Worm (Caenorhabditis elegans) whole organism, late embryonic: Measurements from ENCODE around the gene mrck-1.

Experiments used
- F13H6.1 ChIP-seq: sonication (generic microtip); optimal IDR thresholded peaks from 2 replicates; lab custom pipeline; 2016; ENCODE audit warnings: missing genetic modification characterization, missing compliant biosample characterization
- K09A11.1 ChIP-seq: sonication (generic microtip); optimal IDR thresholded peaks from 2 replicates; lab custom pipeline; 2017; ENCODE audit warnings: antibody characterized with exemption, mild to moderate bottlenecking, missing genetic modification characterization, missing compliant biosample characterization; ENCODE audit not compliant: insufficient read depth
- ahr-1 ChIP-seq: sonication (generic microtip); optimal IDR thresholded peaks from 2 replicates; lab custom pipeline; 2016; ENCODE audit warnings: missing genetic modification characterization, missing compliant biosample characterization
- ama-1 ChIP-seq: fragments of 150-350 bp; optimal IDR thresholded peaks from 2 replicates; lab custom pipeline; 2014
- ceh-18 ChIP-seq: sonication (generic microtip); optimal IDR thresholded peaks from 2 replicates; lab custom pipeline; 2016; ENCODE audit warnings: missing genetic modification characterization, missing compliant biosample characterization
- ceh-19 ChIP-seq: fragments of 200-800 bp; sonication (Bioruptor generic); optimal IDR thresholded peaks from 2 replicates; lab custom pipeline; 2018; ENCODE audit warnings: mild to moderate bottlenecking, missing genetic modification characterization, missing compliant biosample characterization
- ceh-24 ChIP-seq: sonication (generic microtip); optimal IDR thresholded peaks from 2 replicates; lab custom pipeline; 2016; ENCODE audit warnings: mild to moderate bottlenecking, missing genetic modification characterization, missing compliant biosample characterization
- ceh-31 ChIP-seq: sonication (generic microtip); optimal IDR thresholded peaks from 2 replicates; lab custom pipeline; 2016; ENCODE audit warnings: missing genetic modification characterization, missing compliant biosample characterization
- ceh-48 ChIP-seq: sonication (generic microtip); optimal IDR thresholded peaks from 2 replicates; lab custom pipeline; 2016; ENCODE audit warnings: missing genetic modification characterization, inconsistent platforms, missing compliant biosample characterization
- ceh-6 ChIP-seq: fragments of 200-800 bp; sonication (Bioruptor generic); optimal IDR thresholded peaks from 2 replicates; lab custom pipeline; 2018; ENCODE audit warnings: mild to moderate bottlenecking, missing genetic modification characterization, missing compliant biosample characterization
- ceh-9 ChIP-seq: sonication (generic microtip); optimal IDR thresholded peaks from 2 replicates; lab custom pipeline; 2016; ENCODE audit warnings: mild to moderate bottlenecking, missing genetic modification characterization, inconsistent platforms, missing compliant biosample characterization
- dmd-4 ChIP-seq: sonication (generic microtip); optimal IDR thresholded peaks from 2 replicates; lab custom pipeline; 2016; ENCODE audit warnings: borderline replicate concordance, missing genetic modification characterization, missing compliant biosample characterization
- ets-4 ChIP-seq: sonication (generic microtip); optimal IDR thresholded peaks from 2 replicates; lab custom pipeline; 2016; ENCODE audit warnings: missing genetic modification characterization, missing compliant biosample characterization
- fkh-10 ChIP-seq: fragments of 150-350 bp; optimal IDR thresholded peaks from 2 replicates; lab custom pipeline; 2014; ENCODE audit warnings: missing biosample characterization, missing genetic modification reagents, missing genetic modification characterization
- gmeb-2 ChIP-seq: sonication (generic microtip); optimal IDR thresholded peaks from 2 replicates; lab custom pipeline; 2016; ENCODE audit warnings: missing genetic modification characterization, inconsistent platforms, missing compliant biosample characterization
- hlh-13 ChIP-seq: fragments of 200-800 bp; sonication (Bioruptor generic); optimal IDR thresholded peaks from 2 replicates; lab custom pipeline; 2018; ENCODE audit warnings: mild to moderate bottlenecking, missing genetic modification characterization, missing compliant biosample characterization
- hlh-6 ChIP-seq: sonication (generic microtip); optimal IDR thresholded peaks from 2 replicates; lab custom pipeline; 2016; ENCODE audit warnings: missing genotype, missing genetic modification characterization, missing compliant biosample characterization
- lim-6 ChIP-seq: sonication (generic microtip); optimal IDR thresholded peaks from 2 replicates; lab custom pipeline; 2016; ENCODE audit warnings: missing genetic modification characterization, missing compliant biosample characterization
- lin-11 ChIP-seq: fragments of 200-800 bp; sonication (Bioruptor generic); optimal IDR thresholded peaks from 2 replicates; lab custom pipeline; 2018; ENCODE audit warnings: mild to moderate bottlenecking, missing genetic modification characterization, missing compliant biosample characterization
- nfya-1 ChIP-seq: sonication (generic microtip); optimal IDR thresholded peaks from 2 replicates; lab custom pipeline; 2017; ENCODE audit warnings: missing genetic modification characterization, mild to moderate bottlenecking, missing compliant biosample characterization, antibody characterized with exemption, moderate library complexity
- nhr-11 ChIP-seq: fragments of 150-350 bp; optimal IDR thresholded peaks from 2 replicates; lab custom pipeline; 2014; ENCODE audit warnings: missing biosample characterization, missing genetic modification characterization
- nhr-232 ChIP-seq: sonication (generic microtip); optimal IDR thresholded peaks from 2 replicates; lab custom pipeline; 2016; ENCODE audit warnings: missing genetic modification characterization, missing compliant biosample characterization
- pha-2 ChIP-seq: sonication (generic microtip); optimal IDR thresholded peaks from 2 replicates; lab custom pipeline; 2017; ENCODE audit warnings: mild to moderate bottlenecking, missing genetic modification characterization, missing compliant biosample characterization
- pqm-1 ChIP-seq: sonication (generic microtip); optimal IDR thresholded peaks from 2 replicates; lab custom pipeline; 2016; ENCODE audit warnings: missing genetic modification characterization, missing compliant biosample characterization
- pros-1 ChIP-seq: fragments of 150-350 bp; optimal IDR thresholded peaks from 2 replicates; lab custom pipeline; 2014; ENCODE audit warnings: missing biosample characterization, missing genetic modification reagents, missing genetic modification characterization
- rnt-1 ChIP-seq: sonication (generic microtip); optimal IDR thresholded peaks from 2 replicates; lab custom pipeline; 2016; ENCODE audit warnings: missing genetic modification characterization, missing compliant biosample characterization
- sox-2 ChIP-seq: fragments of 200-800 bp; sonication (Bioruptor generic); IDR thresholded peaks from 2 replicates; pipeline ENCODE4 v1.3.6; 2022; ENCODE audit warnings: missing genetic modification reagents, missing genetic modification characterization, missing compliant biosample characterization
- unc-3 ChIP-seq, 2 experiments: fragments of 200-800 bp in 1 of 2; sonication (Bioruptor generic) in 1 of 2; sonication (generic microtip) in 1 of 2; conservative IDR thresholded peaks in 1 of 2; optimal IDR thresholded peaks in 1 of 2; 2 replicates each; pipeline versions ENCODE4 v1.3.6 to Lab custom; 2016 to 2022; ENCODE audit warnings: missing compliant biosample characterization in 2 of 2, missing genetic modification characterization in 2 of 2, missing genetic modification reagents in 1 of 2
- unc-42 ChIP-seq: sonication (generic microtip); optimal IDR thresholded peaks from 2 replicates; lab custom pipeline; 2016; ENCODE audit warnings: missing genotype, missing genetic modification characterization, missing compliant biosample characterization
- unc-86 ChIP-seq: sonication (generic microtip); optimal IDR thresholded peaks from 2 replicates; lab custom pipeline; 2016; ENCODE audit warnings: missing genetic modification characterization, missing compliant biosample characterization
- ztf-16 ChIP-seq: sonication (generic microtip); optimal IDR thresholded peaks from 2 replicates; lab custom pipeline; 2017; ENCODE audit warnings: missing genetic modification characterization, missing compliant biosample characterization

The mrck-1 gene

DNA sequence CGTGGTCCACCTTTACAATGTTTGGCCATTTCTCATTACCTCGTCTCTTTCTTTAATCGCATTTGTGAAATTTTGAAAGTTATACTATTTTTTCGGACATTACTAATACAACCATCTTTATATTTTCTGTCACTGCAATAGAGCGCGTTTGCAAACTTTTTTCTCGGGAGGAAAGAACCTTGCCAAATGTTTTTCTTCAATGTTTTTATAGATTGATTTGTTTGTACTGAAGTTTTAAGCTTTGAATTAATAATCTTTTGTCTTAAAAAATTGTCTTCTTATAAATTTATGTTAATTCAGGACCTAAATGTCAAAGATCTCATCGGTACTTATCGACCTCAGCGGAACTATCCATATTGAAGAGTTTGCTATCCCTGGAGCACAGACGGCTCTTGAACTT is 32.2 kb downstream of the mrck-1 start, which contains the start of gene K08B12.3:
K08B12.3 (plus strand) TSS at position 301 of the 400 bp plus-strand sequence.
- TF ChIP-seq F13H6.1 (no peak), unc-86 (tag; lab: Kevin White, UChicago) (no peak), ahr-1 (no peak), rnt-1 (tag; lab: Kevin White, UChicago) (no peak), hlh-13 (GFP tag; lab: Kevin White, UChicago) (no peak)

- peak; percentile 55; the same call in 1 of the 2 replicates for TF ChIP-seq sox-2 (GFP tag; lab: Robert Waterston, UW)
- no peak for TF ChIP-seq ceh-48 (tag; lab: Kevin White, UChicago)
- TF ChIP-seq ceh-31 (tag; lab: Kevin White, UChicago), result peak; percentile 32
Observed at ce11 chrV:6233952-6234351, 33.1 kb downstream of the mrck-1 start.

ce11 chrV:6232886-6233285 is 34.2 kb downstream of the mrck-1 start:
- TF ChIP-seq ceh-9 (no peak), unc-3 (GFP tag; conservative IDR thresholded peaks at IDR 0.05; lab: Robert Waterston, UW) (no peak), unc-3 (tag; optimal IDR thresholded peaks at IDR 0.05; lab: Kevin White, UChicago) (no peak), nfya-1 (tag; lab: Kevin White, UChicago) (no peak), hlh-6 (no peak), ceh-19 (GFP tag; lab: Kevin White, UChicago) (no peak), nhr-232 (tag; lab: Kevin White, UChicago) (no peak), fkh-10 (GFP tag; lab: Kevin White, UChicago) (no peak), nhr-11 (tag; lab: Kevin White, UChicago) (no peak), K09A11.1 (tag; lab: Kevin White, UChicago) (no peak), unc-42 (tag; lab: Kevin White, UChicago) (peak; percentile 5), unc-86 (tag; lab: Kevin White, UChicago) (no peak), ceh-18 (tag; lab: Kevin White, UChicago) (no peak), ceh-24 (tag; lab: Kevin White, UChicago) (no peak), ceh-31 (tag; lab: Kevin White, UChicago) (peak; percentile 39)

DNA sequence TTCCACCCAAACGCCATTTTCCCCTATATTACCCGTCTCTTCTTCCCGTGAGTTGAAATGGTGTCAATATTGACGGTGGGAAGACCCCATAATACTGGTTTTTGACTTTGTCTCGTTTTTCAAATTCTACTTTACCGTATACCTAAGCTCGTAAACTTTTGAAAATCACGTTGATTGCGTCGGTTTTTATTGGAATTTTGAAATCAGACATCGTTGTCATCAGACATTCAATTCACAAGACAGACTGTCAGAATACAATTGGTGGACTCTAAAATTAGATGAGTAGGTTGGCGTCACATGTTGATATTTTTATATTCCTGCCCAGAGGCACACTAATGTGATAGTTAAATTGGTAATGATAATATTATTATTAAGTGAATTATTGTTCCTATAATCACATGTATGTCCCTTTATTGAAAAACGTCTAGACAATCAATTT is 35.2 kb downstream of the mrck-1 start:
- no peak for TF ChIP-seq gmeb-2
- no peak for TF ChIP-seq ama-1 (lab: Kevin White, UChicago)
- no peak for TF ChIP-seq ceh-9
- TF ChIP-seq ceh-31 (tag; lab: Kevin White, UChicago), result no peak
- TF ChIP-seq nfya-1 (tag; lab: Kevin White, UChicago), result no peak
- no peak for TF ChIP-seq unc-3 (GFP tag; conservative IDR thresholded peaks at IDR 0.05; lab: Robert Waterston, UW)
- TF ChIP-seq unc-3 (tag; optimal IDR thresholded peaks at IDR 0.05; lab: Kevin White, UChicago), result no peak
- TF ChIP-seq dmd-4, result no peak
- TF ChIP-seq pha-2, result no peak
- no peak for TF ChIP-seq ceh-6 (GFP tag; lab: Kevin White, UChicago)
- TF ChIP-seq hlh-6, result no peak
- TF ChIP-seq pros-1 (tag; lab: Kevin White, UChicago), result no peak
- no peak for TF ChIP-seq lim-6 (tag; lab: Kevin White, UChicago)
- no peak for TF ChIP-seq ets-4 (tag; lab: Kevin White, UChicago)
- no peak for TF ChIP-seq ztf-16
- TF ChIP-seq rnt-1 (tag; lab: Kevin White, UChicago), result no peak
- TF ChIP-seq unc-86 (tag; lab: Kevin White, UChicago), result no peak
- no peak for TF ChIP-seq nhr-11 (tag; lab: Kevin White, UChicago)

DNA sequence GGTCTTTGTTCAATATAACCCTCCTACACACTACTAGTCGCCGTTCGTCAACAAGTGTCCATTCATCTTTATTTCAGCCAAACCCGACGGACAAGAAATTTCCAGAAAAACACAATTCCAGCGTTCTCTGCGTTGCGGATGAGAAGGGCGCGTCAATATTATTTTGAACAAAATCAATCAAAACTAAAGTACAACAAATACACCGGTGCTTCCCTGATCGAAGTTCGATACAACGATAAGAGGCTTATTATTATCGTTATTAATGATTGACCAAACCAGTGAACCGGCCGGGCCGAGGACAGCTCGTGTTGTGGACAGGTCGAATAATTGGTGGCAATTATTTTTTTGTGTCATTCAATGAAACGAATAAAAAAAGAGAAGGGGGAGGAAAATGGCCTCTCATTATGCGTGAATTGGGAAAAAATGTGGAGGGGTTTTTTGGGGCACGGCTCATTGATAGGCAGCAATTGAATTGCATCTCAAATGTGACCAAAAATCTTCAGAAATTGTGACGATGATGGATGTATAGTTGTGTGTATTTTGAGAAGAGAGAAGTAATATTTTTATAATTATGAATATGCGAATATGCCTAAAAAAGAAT is 36.4 kb downstream of the mrck-1 start:
- no peak for TF ChIP-seq lin-11 (tag; lab: Kevin White, UChicago)
- no peak for TF ChIP-seq unc-3 (GFP tag; conservative IDR thresholded peaks at IDR 0.05; lab: Robert Waterston, UW)
- no peak for TF ChIP-seq unc-3 (tag; optimal IDR thresholded peaks at IDR 0.05; lab: Kevin White, UChicago)
- TF ChIP-seq pros-1 (tag; lab: Kevin White, UChicago), result no peak
- TF ChIP-seq sox-2 (GFP tag; lab: Robert Waterston, UW), result no peak
- peak; percentile 39 for TF ChIP-seq ceh-31 (tag; lab: Kevin White, UChicago)
- no peak for TF ChIP-seq pqm-1
